Fruit fly (Drosophila melanogaster) S2 (cell line): ENCODE data around the gene mRpS6.

Experiments used
- CG8478 ChIP-seq: fragments of >200 bp; optimal IDR thresholded peaks from 2 replicates; lab custom pipeline; 2018
- CTCF ChIP-seq, 2 experiments: fragments of >200 bp; optimal IDR thresholded peaks; 2 replicates each; lab custom pipeline; 2018

dm6 chr3L:4408313-4409133 lies 44.2 kb downstream of the mRpS6 start:
- TF ChIP-seq CG8478 (lab: Kevin White, UChicago) = no peak
- TF ChIP-seq CTCF (optimal IDR thresholded peaks at IDR 0.05; lab: Kevin White, UChicago) = no peak
